Worm (Caenorhabditis elegans) whole organism, L4 larva: ENCODE results near the gene bli-6.

Source experiments
- ceh-28 ChIP-seq: fragments of 150-350 bp; optimal IDR thresholded peaks from 2 replicates; lab custom pipeline; 2014; ENCODE audit warnings: missing biosample characterization, missing genetic modification reagents, missing genetic modification characterization
- ces-1 ChIP-seq: fragments of 150-350 bp; sonication (generic microtip); optimal IDR thresholded peaks from 4 replicates; lab custom pipeline; 2014; ENCODE audit warnings: missing biosample characterization, missing genetic modification reagents, missing genetic modification characterization
- dmd-9 ChIP-seq: fragments of 200-800 bp; sonication (Bioruptor generic); IDR thresholded peaks from 2 replicates; pipeline ENCODE4 v1.3.6; 2022; ENCODE audit warnings: missing genetic modification reagents, missing genetic modification characterization, missing compliant biosample characterization
- hlh-11 ChIP-seq: fragments of 200-800 bp; sonication (Bioruptor generic); optimal IDR thresholded peaks from 2 replicates; lab custom pipeline; 2018; ENCODE audit warnings: mild to moderate bottlenecking, missing genetic modification characterization, missing compliant biosample characterization
- jun-1 ChIP-seq: fragments of 150-350 bp; optimal IDR thresholded peaks from 2 replicates; lab custom pipeline; 2014; ENCODE audit warnings: missing biosample characterization, missing genetic modification reagents, missing genetic modification characterization
- mdl-1 ChIP-seq, 2 experiments: fragments of 150-350 bp in 1 of 2; sonication (generic microtip) in 1 of 2; optimal IDR thresholded peaks; 2 replicates each; lab custom pipeline; 2014 to 2017; ENCODE audit warnings: missing biosample characterization in 2 of 2, missing genetic modification characterization in 2 of 2
- snpc-4 ChIP-seq: fragments of 150-350 bp; optimal IDR thresholded peaks from 2 replicates; lab custom pipeline; 2014; ENCODE audit warnings: missing biosample characterization, missing genetic modification characterization
- unc-39 ChIP-seq: sonication (generic microtip); optimal IDR thresholded peaks from 2 replicates; lab custom pipeline; 2017; ENCODE audit warnings: missing biosample characterization, missing genetic modification characterization

DNA sequence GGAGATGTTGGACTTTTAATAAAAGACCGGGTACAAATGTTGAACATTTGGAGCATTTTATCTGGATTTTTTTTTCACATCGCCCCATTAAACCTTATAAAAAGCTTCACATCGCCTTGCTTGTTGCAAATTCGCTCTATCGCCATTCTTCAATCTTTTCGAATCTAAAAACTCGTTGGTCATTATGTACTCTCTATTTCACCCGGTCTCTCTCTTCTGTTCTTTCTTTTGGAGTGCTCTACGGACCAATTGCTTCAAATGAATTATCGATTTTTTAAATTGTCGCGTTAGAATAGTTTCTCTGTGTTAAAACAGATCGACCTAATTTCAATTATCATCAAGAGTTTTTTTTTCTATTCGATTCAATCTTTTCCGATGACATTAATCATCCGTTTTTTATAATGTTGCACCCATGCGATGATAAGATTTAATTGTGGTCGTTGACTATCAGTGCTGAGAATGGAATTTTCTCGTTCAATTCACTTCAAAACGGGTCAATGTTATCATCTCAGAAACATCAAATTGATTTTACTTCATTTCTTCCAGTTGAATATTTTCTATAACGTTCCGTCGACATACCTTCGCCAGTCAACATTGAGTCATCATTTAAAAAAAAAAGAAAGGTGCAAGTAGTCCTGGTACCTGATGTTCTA is 49.4 kb upstream of the bli-6 start:
- TF ChIP-seq jun-1 (tag; lab: Kevin White, UChicago) (no peak), unc-39 (tag; lab: Kevin White, UChicago) (no peak), snpc-4 (tag; lab: Kevin White, UChicago) (no peak), ces-1 (GFP tag; lab: Kevin White, UChicago) (no peak), mdl-1 (tag; optimal IDR thresholded peaks at IDR 0.05; lab: Kevin White, UChicago) (no peak), dmd-9 (GFP tag; lab: Robert Waterston, UW) (no peak), hlh-11 (tag; lab: Kevin White, UChicago) (peak; percentile 46), ceh-28 (tag; lab: Kevin White, UChicago) (peak; percentile 69)
